Worm (Caenorhabditis elegans) whole organism, L1 larva: Measurements from ENCODE around the gene R08F11.4.

Experiments
- C16A3.4 ChIP-seq: fragments of 150-350 bp; optimal IDR thresholded peaks from 2 replicates; lab custom pipeline; 2014; ENCODE audit warnings: missing biosample characterization, missing genetic modification characterization
- nhr-77 ChIP-seq: fragments of 150-350 bp; optimal IDR thresholded peaks from 2 replicates; lab custom pipeline; 2014; ENCODE audit warnings: missing biosample characterization, missing genetic modification characterization
- nhr-85 ChIP-seq: sonication (generic microtip); peaks from one replicate; lab custom pipeline; 2016; ENCODE audit warnings: missing genetic modification characterization, inconsistent platforms, missing compliant biosample characterization
- tbx-2 ChIP-seq: sonication (generic microtip); optimal IDR thresholded peaks from 2 replicates; lab custom pipeline; 2016; ENCODE audit warnings: missing genetic modification characterization, missing compliant biosample characterization

DNA sequence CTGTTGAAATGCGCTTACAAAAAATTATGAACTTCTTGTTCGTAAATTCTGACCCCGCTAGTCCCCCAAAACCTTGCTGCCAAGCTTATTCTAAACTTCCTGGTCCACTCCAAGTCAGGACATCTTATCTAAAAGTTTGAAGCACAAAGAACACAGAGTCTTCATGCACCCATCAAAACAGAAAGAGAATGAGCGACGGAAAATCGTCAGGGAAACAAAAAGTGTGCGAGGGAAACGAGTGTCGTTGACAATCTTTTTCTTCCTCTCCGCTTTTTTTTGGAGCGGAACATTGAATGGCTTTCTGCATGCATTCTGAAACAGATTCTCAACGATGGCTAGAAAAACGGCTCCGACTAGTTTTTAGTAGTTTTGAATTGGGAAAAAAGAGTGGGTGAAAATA lies 19.9 kb upstream of the R08F11.4 start:
- TF ChIP-seq tbx-2 = no peak
- no peak for TF ChIP-seq C16A3.4
- no peak for TF ChIP-seq nhr-85 (tag; lab: Kevin White, UChicago)
- TF ChIP-seq nhr-77 (tag; lab: Kevin White, UChicago) = no peak
